Worm (Caenorhabditis elegans): Measurements from ENCODE around the gene Y60C6A.1.

ce11 chrV:4806859-4807258 is 23.4 kb downstream of the Y60C6A.1 start:
- no peak for TF ChIP-seq mab-9 (GFP tag; IDR thresholded peaks at IDR 0.05)
- no peak for TF ChIP-seq zag-1 (tag; optimal IDR thresholded peaks at IDR 0.05)
- TF ChIP-seq lin-39 (tag; optimal IDR thresholded peaks at IDR 0.05) = no peak
- TF ChIP-seq unc-62 (GFP tag; optimal IDR thresholded peaks at IDR 0.05) = no peak
- TF ChIP-seq nhr-19 (GFP tag; conservative IDR thresholded peaks at IDR 0.05) = no peak
- no peak for TF ChIP-seq sptf-1 (tag; optimal IDR thresholded peaks at IDR 0.05)
- TF ChIP-seq C34B4.2 (tag; optimal IDR thresholded peaks at IDR 0.05) = no peak
- no peak for TF ChIP-seq ceh-82 (tag; optimal IDR thresholded peaks at IDR 0.05)
- TF ChIP-seq nhr-28 (tag; optimal IDR thresholded peaks at IDR 0.05) = no peak
- TF ChIP-seq nhr-77 (tag; optimal IDR thresholded peaks at IDR 0.05) = no peak
- TF ChIP-seq elt-3 (tag; optimal IDR thresholded peaks at IDR 0.05) = peak in 1 of 6 experiments; percentile 30
- TF ChIP-seq ama-1 (optimal IDR thresholded peaks at IDR 0.05) = no peak
- no peak for TF ChIP-seq aly-2 (tag; optimal IDR thresholded peaks at IDR 0.05)

Measured in whole organism, L1 larva.